Fruit fly (Drosophila melanogaster) whole organism: Measurements from ENCODE around the gene Ttc26.

Source experiments
- CG8478 ChIP-seq: fragments of >200 bp; optimal IDR thresholded peaks from 2 replicates; lab custom pipeline; 2018; ENCODE audit warnings: inconsistent platforms
- Dll ChIP-seq: fragments of >200 bp; optimal IDR thresholded peaks from 2 replicates; lab custom pipeline; 2017
- EcR ChIP-seq, 2 experiments: fragments of >200 bp; optimal IDR thresholded peaks; 2 replicates each; lab custom pipeline; 2017; ENCODE audit warnings: missing biosample characterization in 2 of 2, missing genetic modification characterization in 2 of 2, missing genetic modification reagents in 2 of 2
- pan ChIP-seq: fragments of >200 bp; optimal IDR thresholded peaks from 2 replicates; lab custom pipeline; 2017
- psq ChIP-seq: fragments of >200 bp; optimal IDR thresholded peaks from 2 replicates; lab custom pipeline; 2017
- usp ChIP-seq: fragments of >200 bp; optimal IDR thresholded peaks from 2 replicates; lab custom pipeline; 2017; ENCODE audit warnings: missing biosample characterization, missing genetic modification characterization, mixed read lengths

Ttc26 gene

dm6 chr3R:15774128-15774527 lies at the start of gene Ttc26:
Gene Ttc26, plus strand, starts transcription at chr3R:15774416.
- TF ChIP-seq psq (lab: Kevin White, UChicago) (no peak), CG8478 (lab: Kevin White, UChicago) (no peak)

- TF ChIP-seq pan (lab: Kevin White, UChicago), result no peak
- TF ChIP-seq usp, result no peak
- no peak for TF ChIP-seq psq (lab: Kevin White, UChicago)
- TF ChIP-seq Dll (lab: Kevin White, UChicago), result no peak
- no peak for TF ChIP-seq EcR (GFP tag; optimal IDR thresholded peaks at IDR 0.05; lab: Kevin White, UChicago)
Measured at dm6 chr3R:15730629-15731028, 43.6 kb upstream of the Ttc26 start.

- TF ChIP-seq Dll (lab: Kevin White, UChicago) (no peak), EcR (GFP tag; optimal IDR thresholded peaks at IDR 0.05; lab: Kevin White, UChicago) (no peak), usp (no peak), psq (lab: Kevin White, UChicago) (no peak), pan (lab: Kevin White, UChicago) (no peak), CG8478 (lab: Kevin White, UChicago) (no peak)
Measured at dm6 chr3R:15731446-15731845, 42.8 kb upstream of the Ttc26 start, which contains the start of gene CG34274. Gene CG34274, plus strand, starts transcription at chr3R:15731746.

dm6 chr3R:15744354-15744753 lies 29.9 kb upstream of the Ttc26 start, which contains the start of gene CG4520:
Gene CG4520, plus strand, starts transcription at chr3R:15744654.
- TF ChIP-seq usp (no peak), Dll (lab: Kevin White, UChicago) (no peak), pan (lab: Kevin White, UChicago) (no peak), psq (lab: Kevin White, UChicago) (no peak), EcR (GFP tag; optimal IDR thresholded peaks at IDR 0.05; lab: Kevin White, UChicago) (no peak), CG8478 (lab: Kevin White, UChicago) (no peak)

dm6 chr3R:15762815-15763214 lies 11.4 kb upstream of the Ttc26 start, which contains the start of gene CG12784:
Gene CG12784, plus strand, starts transcription at chr3R:15763115.
- TF ChIP-seq usp (no peak), CG8478 (lab: Kevin White, UChicago) (no peak), EcR (GFP tag; optimal IDR thresholded peaks at IDR 0.05; lab: Kevin White, UChicago) (no peak), psq (lab: Kevin White, UChicago) (no peak), pan (lab: Kevin White, UChicago) (no peak), Dll (lab: Kevin White, UChicago) (no peak)

dm6 chr3R:15767338-15767737 lies 6.9 kb upstream of the Ttc26 start, which contains the start of gene CG5623:
Gene CG5623, minus strand, starts transcription at chr3R:15767438.
- TF ChIP-seq usp, result no peak
- TF ChIP-seq Dll (lab: Kevin White, UChicago), result no peak
- no peak for TF ChIP-seq EcR (GFP tag; optimal IDR thresholded peaks at IDR 0.05; lab: Kevin White, UChicago)
- TF ChIP-seq CG8478 (lab: Kevin White, UChicago), result no peak
- TF ChIP-seq psq (lab: Kevin White, UChicago), result no peak
- no peak for TF ChIP-seq pan (lab: Kevin White, UChicago)

- TF ChIP-seq EcR (GFP tag; optimal IDR thresholded peaks at IDR 0.05; lab: Kevin White, UChicago), result no peak
- no peak for TF ChIP-seq Dll (lab: Kevin White, UChicago)
Measured at dm6 chr3R:15768900-15769299, 5.3 kb upstream of the Ttc26 start.

dm6 chr3R:15775242-15775641 lies 1.0 kb downstream of the Ttc26 start, which contains the start of gene CG45207:
Gene CG45207, minus strand, starts transcription at chr3R:15775342.
- TF ChIP-seq CG8478 (lab: Kevin White, UChicago), result no peak
- no peak for TF ChIP-seq EcR (GFP tag; optimal IDR thresholded peaks at IDR 0.05; lab: Kevin White, UChicago)
- TF ChIP-seq pan (lab: Kevin White, UChicago), result no peak
- TF ChIP-seq Dll (lab: Kevin White, UChicago), result no peak
- TF ChIP-seq usp, result no peak
- no peak for TF ChIP-seq psq (lab: Kevin White, UChicago)

- TF ChIP-seq CG8478 (lab: Kevin White, UChicago) (no peak), EcR (GFP tag; optimal IDR thresholded peaks at IDR 0.05; lab: Kevin White, UChicago) (no peak), Dll (lab: Kevin White, UChicago) (no peak)
Measured at dm6 chr3R:15779505-15779904, 5.3 kb downstream of the Ttc26 start, which contains the start of gene CG5614. Gene CG5614, plus strand, starts transcription at chr3R:15779805.

- TF ChIP-seq usp (no peak), pan (lab: Kevin White, UChicago) (no peak), Dll (lab: Kevin White, UChicago) (no peak), psq (lab: Kevin White, UChicago) (no peak), CG8478 (lab: Kevin White, UChicago) (no peak), EcR (GFP tag; optimal IDR thresholded peaks at IDR 0.05; lab: Kevin White, UChicago) (no peak)
Measured at dm6 chr3R:15784298-15784697, 10.1 kb downstream of the Ttc26 start.

dm6 chr3R:15786538-15786937 lies 12.3 kb downstream of the Ttc26 start, which contains the start of gene CG9590:
Gene CG9590, plus strand, starts transcription at chr3R:15786703.
- no peak for TF ChIP-seq EcR (GFP tag; optimal IDR thresholded peaks at IDR 0.05; lab: Kevin White, UChicago)
- no peak for TF ChIP-seq usp
- TF ChIP-seq Dll (lab: Kevin White, UChicago), result no peak
- no peak for TF ChIP-seq CG8478 (lab: Kevin White, UChicago)
- TF ChIP-seq pan (lab: Kevin White, UChicago), result no peak

dm6 chr3R:15788221-15788620 lies 14.0 kb downstream of the Ttc26 start, which contains the start of gene Uros2:
Gene Uros2, plus strand, starts transcription at chr3R:15788521.
- TF ChIP-seq psq (lab: Kevin White, UChicago) (no peak), usp (no peak), CG8478 (lab: Kevin White, UChicago) (no peak), EcR (GFP tag; optimal IDR thresholded peaks at IDR 0.05; lab: Kevin White, UChicago) (no peak), pan (lab: Kevin White, UChicago) (no peak), Dll (lab: Kevin White, UChicago) (no peak)
